Fruit fly (Drosophila melanogaster): Measurements from ENCODE around the gene CG13950.

Gene CG13950

DNA sequence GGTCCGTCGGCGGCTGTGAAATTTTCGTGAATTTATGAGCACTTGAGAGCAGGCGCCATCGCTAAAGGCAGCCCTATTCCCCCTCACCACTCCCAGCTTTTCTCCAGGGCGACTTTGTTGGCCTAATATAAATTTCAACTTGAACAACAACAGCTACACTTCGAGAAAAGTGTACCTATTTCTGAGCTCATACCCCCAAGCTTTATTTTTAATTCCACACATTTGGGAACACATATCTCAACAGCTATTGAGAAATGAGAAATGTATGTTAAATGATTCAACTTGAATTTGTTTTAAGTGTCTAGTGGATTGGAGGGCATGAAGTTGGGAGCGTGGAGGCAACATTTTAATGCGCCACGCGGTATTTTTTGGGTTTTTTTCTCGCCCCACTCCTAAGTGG, 26.7 kb downstream of the CG13950 start (continued):
- no peak for TF ChIP-seq tio (GFP tag; optimal IDR thresholded peaks at IDR 0.05)
- TF ChIP-seq CG12391 (tag; optimal IDR thresholded peaks at IDR 0.05), result peak; percentile 14
- peak in 1 of 2 experiments; percentile 1 for TF ChIP-seq Hr51 (GFP tag; optimal IDR thresholded peaks at IDR 0.05)
- TF ChIP-seq ci (GFP tag; IDR thresholded peaks at IDR 0.05), result no peak
- TF ChIP-seq NK7.1 (GFP tag; optimal IDR thresholded peaks at IDR 0.05), result no peak
- peak; percentile 76 for TF ChIP-seq Med (GFP tag)
- peak; percentile 19 for TF ChIP-seq CG3281 (GFP tag; optimal IDR thresholded peaks at IDR 0.05)
- 0 out of 3 replicates have a peak, but pooled peaks have one; percentile 32 for TF ChIP-seq zfh1 (GFP tag; IDR thresholded peaks at IDR 0.05)
- TF ChIP-seq tap (tag; optimal IDR thresholded peaks at IDR 0.05), result no peak
- TF ChIP-seq Bgb (GFP tag; IDR thresholded peaks at IDR 0.05; ENCODE audit: partially characterized antibody), result no peak
- no peak for TF ChIP-seq sc (optimal IDR thresholded peaks at IDR 0.05)
- no peak for TF ChIP-seq sc (GFP tag; optimal IDR thresholded peaks at IDR 0.05)
- TF ChIP-seq abd-A (tag; optimal IDR thresholded peaks at IDR 0.05), result peak; percentile 46
- no peak for TF ChIP-seq Gug (GFP tag; IDR thresholded peaks at IDR 0.05)
- TF ChIP-seq CG17612 (GFP tag; IDR thresholded peaks at IDR 0.05), result no peak
- no peak for TF ChIP-seq Dref (GFP tag; IDR thresholded peaks at IDR 0.05)
- no peak for TF ChIP-seq tll (GFP tag; optimal IDR thresholded peaks at IDR 0.05)
- TF ChIP-seq CG2712 (tag; optimal IDR thresholded peaks at IDR 0.05), result no peak
- no peak for TF ChIP-seq aop (GFP tag; IDR thresholded peaks at IDR 0.05)
- TF ChIP-seq row (GFP tag; IDR thresholded peaks at IDR 0.05), result peak; percentile 54; the same call in 2 of the 3 replicates
- peak; percentile 42; the same call in 1 of the 2 replicates for TF ChIP-seq Rfx (GFP tag; IDR thresholded peaks at IDR 0.05)
- TF ChIP-seq CG17186 (GFP tag; optimal IDR thresholded peaks at IDR 0.05), result no peak
- TF ChIP-seq CG7556 (GFP tag; optimal IDR thresholded peaks at IDR 0.05), result peak; percentile 44
- peak; percentile 20 for TF ChIP-seq Oli (tag; optimal IDR thresholded peaks at IDR 0.05)
- TF ChIP-seq CG14860 (GFP tag; IDR thresholded peaks at IDR 0.05; ENCODE audit: partially characterized antibody), result no peak
- no peak for TF ChIP-seq CG10979 (tag; optimal IDR thresholded peaks at IDR 0.05)
- TF ChIP-seq CG3995 (GFP tag; optimal IDR thresholded peaks at IDR 0.05), result no peak
- no peak for TF ChIP-seq CG9215 (GFP tag; IDR thresholded peaks at IDR 0.05)
- TF ChIP-seq CG16779 (GFP tag; IDR thresholded peaks at IDR 0.05), result no peak
- no peak for TF ChIP-seq CG14710 (tag; optimal IDR thresholded peaks at IDR 0.05)
- TF ChIP-seq zen2 (GFP tag; IDR thresholded peaks at IDR 0.05; ENCODE audit: partially characterized antibody), result no peak
- no peak for TF ChIP-seq onecut (GFP tag; IDR thresholded peaks at IDR 0.05)
- TF ChIP-seq CG30431 (GFP tag; optimal IDR thresholded peaks at IDR 0.05), result no peak
- TF ChIP-seq CG11696 (GFP tag; IDR thresholded peaks at IDR 0.05), result no peak
- TF ChIP-seq CG5245 (GFP tag; optimal IDR thresholded peaks at IDR 0.05), result no peak
- no peak for TF ChIP-seq Xbp1 (GFP tag; optimal IDR thresholded peaks at IDR 0.05)
- TF ChIP-seq Meics (GFP tag; optimal IDR thresholded peaks at IDR 0.05), result peak; percentile 29
- no peak for TF ChIP-seq pb (GFP tag; optimal IDR thresholded peaks at IDR 0.05)
- TF ChIP-seq crol (GFP tag; IDR thresholded peaks at IDR 0.05), result no peak
- no peak for TF ChIP-seq knrl (GFP tag; IDR thresholded peaks at IDR 0.05; ENCODE audit: partially characterized antibody)
- no peak for TF ChIP-seq CG2202 (tag; optimal IDR thresholded peaks at IDR 0.05)

DNA sequence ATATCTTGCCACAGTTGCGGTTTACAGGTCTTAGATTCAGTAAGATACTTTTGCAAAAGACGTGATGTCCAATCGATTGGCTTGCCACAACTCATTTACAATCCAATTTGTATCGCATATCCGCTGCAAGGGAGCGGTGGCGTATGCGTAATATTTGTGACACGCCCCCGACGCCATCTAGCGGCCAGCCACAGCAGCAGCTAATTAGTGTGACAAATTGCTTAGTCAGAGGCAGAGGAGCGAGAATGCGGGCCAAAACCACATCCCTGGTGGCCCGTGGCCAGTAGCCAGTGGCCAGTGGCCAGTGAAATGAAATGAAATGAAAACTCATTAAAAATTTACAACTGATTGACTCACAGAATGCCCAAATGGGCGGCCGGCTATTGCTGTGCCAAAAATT, 27.8 kb downstream of the CG13950 start:
- TF ChIP-seq Atf6 (GFP tag; IDR thresholded peaks at IDR 0.05), result no peak
- no peak for TF ChIP-seq gcm (GFP tag; optimal IDR thresholded peaks at IDR 0.05)
- TF ChIP-seq CG7357 (GFP tag; IDR thresholded peaks at IDR 0.05), result 0 out of 3 replicates have a peak, but pooled peaks have one; percentile 22
- no peak for TF ChIP-seq gcm2 (GFP tag; optimal IDR thresholded peaks at IDR 0.05)
- no peak for TF ChIP-seq ab (GFP tag; optimal IDR thresholded peaks at IDR 0.05)
- TF ChIP-seq CTCF (GFP tag; optimal IDR thresholded peaks at IDR 0.05), result peak; percentile 44
- TF ChIP-seq CG3163 (GFP tag; optimal IDR thresholded peaks at IDR 0.05), result no peak
- no peak for TF ChIP-seq pzg (GFP tag; optimal IDR thresholded peaks at IDR 0.05)

All from whole organism, embryonic.